Worm (Caenorhabditis elegans) whole organism, L3 larva: ENCODE results near the gene F54D10.8.

Experiments
- ZK546.5 ChIP-seq: sonication (generic microtip); optimal IDR thresholded peaks from 2 replicates; lab custom pipeline; 2017; ENCODE audit warnings: missing biosample characterization, missing genetic modification characterization
- aly-2 ChIP-seq: fragments of 150-350 bp; optimal IDR thresholded peaks from 2 replicates; lab custom pipeline; 2014; ENCODE audit warnings: missing biosample characterization, missing genetic modification characterization
- ama-1 ChIP-seq: fragments of 150-350 bp; optimal IDR thresholded peaks from 2 replicates; lab custom pipeline; 2018
- ceh-82 ChIP-seq: fragments of 150-350 bp; optimal IDR thresholded peaks from 2 replicates; lab custom pipeline; 2014; ENCODE audit warnings: missing biosample characterization, missing genetic modification characterization
- elt-2 ChIP-seq: sonication (generic microtip); optimal IDR thresholded peaks from 2 replicates; lab custom pipeline; 2016; ENCODE audit warnings: missing genetic modification reagents, mild to moderate bottlenecking, missing genetic modification characterization, missing compliant biosample characterization
- mdl-1 ChIP-seq: fragments of 150-350 bp; optimal IDR thresholded peaks from 2 replicates; lab custom pipeline; 2014; ENCODE audit warnings: missing biosample characterization, missing genetic modification characterization
- nhr-11 ChIP-seq: fragments of 150-350 bp; optimal IDR thresholded peaks from 2 replicates; lab custom pipeline; 2014; ENCODE audit warnings: missing biosample characterization, missing genetic modification characterization
- nhr-12 ChIP-seq: fragments of 150-350 bp; optimal IDR thresholded peaks from 2 replicates; lab custom pipeline; 2014; ENCODE audit warnings: missing biosample characterization, missing genetic modification characterization
- nhr-237 ChIP-seq: fragments of 150-350 bp; optimal IDR thresholded peaks from 2 replicates; lab custom pipeline; 2014; ENCODE audit warnings: missing biosample characterization, missing genetic modification characterization
- nhr-28 ChIP-seq: fragments of 150-350 bp; optimal IDR thresholded peaks from 2 replicates; lab custom pipeline; 2014; ENCODE audit warnings: missing biosample characterization, missing genetic modification characterization
- nhr-77 ChIP-seq: fragments of 150-350 bp; optimal IDR thresholded peaks from 2 replicates; lab custom pipeline; 2014; ENCODE audit warnings: missing biosample characterization, missing genetic modification characterization
- pha-4 ChIP-seq: fragments of 150-350 bp; optimal IDR thresholded peaks from 2 replicates; lab custom pipeline; 2014; ENCODE audit warnings: missing biosample characterization, missing genetic modification reagents, missing genetic modification characterization
- sea-2 ChIP-seq: fragments of 150-350 bp; sonication (generic microtip); optimal IDR thresholded peaks from 4 replicates; lab custom pipeline; 2014; ENCODE audit warnings: missing biosample characterization, missing genetic modification reagents, missing genetic modification characterization
- skn-1 ChIP-seq: fragments of 150-350 bp; optimal IDR thresholded peaks from 2 replicates; lab custom pipeline; 2014; ENCODE audit warnings: missing biosample characterization, missing genetic modification characterization

DNA sequence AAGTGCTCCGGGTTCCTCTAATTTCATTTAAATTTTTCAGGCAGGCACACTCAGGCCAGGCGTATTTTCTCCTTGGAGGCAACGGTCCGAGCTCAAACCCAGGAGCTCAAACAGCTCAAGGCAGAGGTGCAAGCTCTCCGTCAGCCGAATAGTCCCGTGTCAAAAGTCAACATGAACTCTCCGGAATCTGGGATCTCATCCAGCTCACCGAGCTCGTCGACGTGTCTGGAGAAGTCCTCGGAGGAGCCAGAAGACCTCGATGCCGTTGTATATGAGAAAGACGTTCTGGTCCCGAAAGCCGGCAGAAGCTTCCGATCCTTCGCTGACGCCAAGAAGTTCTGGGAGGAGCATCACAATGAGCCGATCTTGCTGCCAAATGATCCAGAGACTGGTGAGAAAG, 41.9 kb downstream of the F54D10.8 start:
- TF ChIP-seq ceh-82 (tag; lab: Kevin White, UChicago) (no peak), pha-4 (tag; lab: Kevin White, UChicago) (no peak), skn-1 (no peak), nhr-237 (tag; lab: Kevin White, UChicago) (no peak), elt-2 (no peak), ama-1 (no peak), mdl-1 (no peak), sea-2 (no peak), nhr-77 (tag; lab: Kevin White, UChicago) (no peak), nhr-11 (no peak), ZK546.5 (no peak), nhr-28 (no peak), aly-2 (tag; lab: Kevin White, UChicago) (no peak), nhr-12 (tag; lab: Kevin White, UChicago) (no peak)
